Fruit fly (Drosophila melanogaster) whole organism, embryonic: ENCODE results near the gene CG18302.

Source experiments
- CG11398 ChIP-seq: fragments of 200-800 bp; sonication (Bioruptor generic); optimal IDR thresholded peaks from 2 replicates; lab custom pipeline; 2016; ENCODE audit warnings: missing biosample characterization, missing genetic modification characterization
- CG11696 ChIP-seq: fragments of 200-800 bp; sonication (Bioruptor generic); IDR thresholded peaks from 2 replicates; pipeline ENCODE4 v1.3.6; 2022; ENCODE audit warnings: missing biosample characterization, missing genetic modification characterization
- CG12659 ChIP-seq: fragments of 200-800 bp; sonication (Bioruptor generic); optimal IDR thresholded peaks from 3 replicates; lab custom pipeline; 2017; ENCODE audit warnings: mild to moderate bottlenecking, missing biosample characterization, missing genetic modification reagents, missing genetic modification characterization
- CG12744 ChIP-seq: fragments of 200-800 bp; sonication (Bioruptor generic); optimal IDR thresholded peaks from 2 replicates; lab custom pipeline; 2016; ENCODE audit warnings: missing biosample characterization, missing genetic modification characterization
- CG13123 ChIP-seq: fragments of 200-800 bp; sonication (Bioruptor generic); optimal IDR thresholded peaks from 2 replicates; lab custom pipeline; 2016; ENCODE audit warnings: missing biosample characterization, missing genetic modification characterization
- CG14965 ChIP-seq: fragments of 200-800 bp; sonication (Bioruptor generic); optimal IDR thresholded peaks from 2 replicates; lab custom pipeline; 2016; ENCODE audit warnings: missing biosample characterization, missing genetic modification characterization, borderline replicate concordance
- CG15269 ChIP-seq: fragments of 200-800 bp; sonication (Bioruptor generic); optimal IDR thresholded peaks from 2 replicates; lab custom pipeline; 2018; ENCODE audit warnings: missing biosample characterization, mild to moderate bottlenecking, missing genetic modification characterization, moderate library complexity
- CG1529 ChIP-seq: fragments of 200-800 bp; sonication (Bioruptor generic); optimal IDR thresholded peaks from 3 replicates; lab custom pipeline; 2018; ENCODE audit warnings: missing biosample characterization, missing genetic modification characterization
- CG1603 ChIP-seq: fragments of 200-800 bp; sonication (Bioruptor generic); optimal IDR thresholded peaks from 2 replicates; lab custom pipeline; 2019; ENCODE audit warnings: missing biosample characterization, mild to moderate bottlenecking, missing genetic modification characterization, moderate library complexity
- CG18619 ChIP-seq: fragments of 200-800 bp; sonication (Bioruptor generic); optimal IDR thresholded peaks from 3 replicates; lab custom pipeline; 2017; ENCODE audit warnings: missing biosample characterization, mild to moderate bottlenecking, missing genetic modification characterization
- CG2120 ChIP-seq: fragments of 200-800 bp; sonication (Bioruptor generic); optimal IDR thresholded peaks from 3 replicates; lab custom pipeline; 2016; ENCODE audit warnings: missing biosample characterization, missing genetic modification characterization
- CG3407 ChIP-seq: fragments of 200-800 bp; sonication (Bioruptor generic); optimal IDR thresholded peaks from 2 replicates; lab custom pipeline; 2018; ENCODE audit warnings: missing biosample characterization, mild to moderate bottlenecking, missing genetic modification characterization
- CG34224 ChIP-seq: fragments of 200-800 bp; sonication (Bioruptor generic); IDR thresholded peaks from 3 replicates; pipeline ENCODE4 v1.3.6; 2022; ENCODE audit warnings: missing biosample characterization, missing genetic modification characterization; ENCODE audit not compliant: partially characterized antibody
- CG34376 ChIP-seq: fragments of 200-800 bp; sonication (Bioruptor generic); optimal IDR thresholded peaks from 2 replicates; lab custom pipeline; 2018; ENCODE audit warnings: missing biosample characterization, mild to moderate bottlenecking, missing genetic modification characterization
- CG3847 ChIP-seq: fragments of 200-800 bp; sonication (Bioruptor generic); IDR thresholded peaks from 2 replicates; pipeline ENCODE4 v1.3.6; 2022; ENCODE audit warnings: missing biosample characterization, missing genetic modification characterization
- CG4854 ChIP-seq: fragments of 200-800 bp; sonication (Bioruptor generic); optimal IDR thresholded peaks from 2 replicates; lab custom pipeline; 2016; ENCODE audit warnings: missing biosample characterization, missing genetic modification characterization, inconsistent platforms
- CG5245 ChIP-seq: fragments of 200-800 bp; sonication (Bioruptor generic); optimal IDR thresholded peaks from 3 replicates; lab custom pipeline; 2016; ENCODE audit warnings: missing biosample characterization, missing genetic modification characterization
- CG7271 ChIP-seq: fragments of 200-800 bp; sonication (Bioruptor generic); optimal IDR thresholded peaks from 2 replicates; lab custom pipeline; 2018; ENCODE audit warnings: missing biosample characterization, mild to moderate bottlenecking, missing genetic modification characterization, moderate library complexity
- CG7987 ChIP-seq: fragments of 200-800 bp; sonication (Bioruptor generic); optimal IDR thresholded peaks from 2 replicates; lab custom pipeline; 2018; ENCODE audit warnings: missing biosample characterization, mild to moderate bottlenecking, missing genetic modification characterization, moderate library complexity
- CHES-1-like ChIP-seq: fragments of 200-800 bp; sonication (Bioruptor generic); optimal IDR thresholded peaks from 2 replicates; lab custom pipeline; 2016; ENCODE audit warnings: missing biosample characterization, missing genetic modification characterization
- CrebB ChIP-seq: fragments of 200-800 bp; sonication (Bioruptor generic); optimal IDR thresholded peaks from 3 replicates; lab custom pipeline; 2018; ENCODE audit warnings: missing biosample characterization, mild to moderate bottlenecking, missing genetic modification characterization
- Dek ChIP-seq: fragments of 200-800 bp; sonication (Bioruptor generic); optimal IDR thresholded peaks from 3 replicates; lab custom pipeline; 2019; ENCODE audit warnings: missing biosample characterization, mild to moderate bottlenecking, missing genetic modification characterization, moderate library complexity
- Ets97D ChIP-seq: fragments of 200-800 bp; sonication (Bioruptor generic); optimal IDR thresholded peaks from 3 replicates; lab custom pipeline; 2016; ENCODE audit warnings: missing biosample characterization, missing genetic modification characterization
- Hsf ChIP-seq: fragments of 200-800 bp; sonication (Bioruptor generic); optimal IDR thresholded peaks from 3 replicates; lab custom pipeline; 2016; ENCODE audit warnings: missing biosample characterization, missing genetic modification characterization
- MTF-1 ChIP-seq: fragments of 200-800 bp; sonication (Bioruptor generic); optimal IDR thresholded peaks from 2 replicates; lab custom pipeline; 2018; ENCODE audit warnings: missing biosample characterization, mild to moderate bottlenecking, missing genetic modification characterization, borderline replicate concordance
- Mes4 ChIP-seq: fragments of 200-800 bp; sonication (Bioruptor generic); optimal IDR thresholded peaks from 2 replicates; lab custom pipeline; 2016; ENCODE audit warnings: missing biosample characterization, missing genetic modification characterization
- Nf-YA ChIP-seq: fragments of 200-800 bp; sonication (Bioruptor generic); IDR thresholded peaks from 2 replicates; pipeline ENCODE4 v1.3.6; 2022; ENCODE audit warnings: missing biosample characterization, missing genetic modification characterization
- Scr ChIP-seq: fragments of 200-800 bp; sonication (Bioruptor generic); IDR thresholded peaks from 2 replicates; pipeline ENCODE4 v1.3.6; 2022; ENCODE audit warnings: missing biosample characterization, missing genetic modification characterization; ENCODE audit not compliant: partially characterized antibody
- Side ChIP-seq: fragments of 200-800 bp; sonication (Bioruptor generic); optimal IDR thresholded peaks from 2 replicates; lab custom pipeline; 2016; ENCODE audit warnings: missing biosample characterization, missing genetic modification characterization
- Sin3A ChIP-seq: fragments of >200 bp; optimal IDR thresholded peaks from 2 replicates; lab custom pipeline; 2018
- Vsx1 ChIP-seq: fragments of 200-800 bp; sonication (Bioruptor generic); optimal IDR thresholded peaks from 2 replicates; lab custom pipeline; 2017; ENCODE audit warnings: missing biosample characterization, mild to moderate bottlenecking, missing genetic modification characterization, missing genetic modification reagents
- Xrp1 ChIP-seq: fragments of 200-800 bp; sonication (Bioruptor generic); IDR thresholded peaks from 2 replicates; pipeline ENCODE4 v1.3.6; 2022; ENCODE audit warnings: missing biosample characterization, missing genetic modification characterization
- cato ChIP-seq: fragments of 200-800 bp; sonication (Bioruptor generic); optimal IDR thresholded peaks from 2 replicates; lab custom pipeline; 2016; ENCODE audit warnings: missing biosample characterization, missing genetic modification characterization, borderline replicate concordance
- gcm ChIP-seq: fragments of 200-800 bp; sonication (Bioruptor generic); optimal IDR thresholded peaks from 2 replicates; lab custom pipeline; 2019; ENCODE audit warnings: missing biosample characterization, mild to moderate bottlenecking, missing genetic modification characterization, moderate library complexity
- gcm2 ChIP-seq: fragments of 200-800 bp; sonication (Bioruptor generic); optimal IDR thresholded peaks from 2 replicates; lab custom pipeline; 2016; ENCODE audit warnings: missing biosample characterization, missing genetic modification characterization
- gem ChIP-seq: fragments of 200-800 bp; sonication (Bioruptor generic); optimal IDR thresholded peaks from 2 replicates; lab custom pipeline; 2019; ENCODE audit warnings: missing biosample characterization, mild to moderate bottlenecking, missing genetic modification characterization, moderate library complexity
- h ChIP-seq: fragments of >200 bp; optimal IDR thresholded peaks from 2 replicates; lab custom pipeline; 2017
- jigr1 ChIP-seq: fragments of 200-800 bp; sonication (Bioruptor generic); IDR thresholded peaks from 3 replicates; pipeline ENCODE4 v1.3.6; 2022; ENCODE audit warnings: missing biosample characterization, missing genetic modification characterization
- nerfin-1 ChIP-seq: fragments of 200-800 bp; sonication (Bioruptor generic); optimal IDR thresholded peaks from 3 replicates; lab custom pipeline; 2019; ENCODE audit warnings: missing biosample characterization, mild to moderate bottlenecking, missing genetic modification characterization, moderate library complexity
- odd ChIP-seq: fragments of 200-800 bp; sonication (Bioruptor generic); optimal IDR thresholded peaks from 2 replicates; lab custom pipeline; 2017; ENCODE audit warnings: missing biosample characterization, mild to moderate bottlenecking, missing genetic modification characterization
- pan ChIP-seq, 4 experiments: fragments of >200 bp in 3 of 4; fragments of 200-800 bp in 1 of 4; sonication (Bioruptor generic) in 1 of 4; optimal IDR thresholded peaks in 3 of 4; IDR thresholded peaks in 1 of 4; 2 replicates each; pipeline versions ENCODE4 v1.3.6 to Lab custom; 2017 to 2022; ENCODE audit warnings: missing biosample characterization in 2 of 4, missing genetic modification characterization in 2 of 4, mixed read lengths in 1 of 4
- pb ChIP-seq: fragments of 200-800 bp; sonication (Bioruptor generic); optimal IDR thresholded peaks from 3 replicates; lab custom pipeline; 2016; ENCODE audit warnings: missing biosample characterization, missing genetic modification characterization
- repo ChIP-seq: fragments of 200-800 bp; sonication (Bioruptor generic); optimal IDR thresholded peaks from 2 replicates; lab custom pipeline; 2016; ENCODE audit warnings: missing biosample characterization, missing genetic modification characterization
- run ChIP-seq: fragments of 200-800 bp; sonication (Bioruptor generic); optimal IDR thresholded peaks from 3 replicates; lab custom pipeline; 2018; ENCODE audit warnings: missing biosample characterization, mild to moderate bottlenecking, missing genetic modification characterization
- salm ChIP-seq: fragments of 200-800 bp; sonication (Bioruptor generic); optimal IDR thresholded peaks from 2 replicates; lab custom pipeline; 2018; ENCODE audit warnings: missing biosample characterization, mild to moderate bottlenecking, missing genetic modification characterization
- schlank ChIP-seq: fragments of 200-800 bp; sonication (Bioruptor generic); optimal IDR thresholded peaks from 2 replicates; lab custom pipeline; 2018; ENCODE audit warnings: missing biosample characterization, mild to moderate bottlenecking, missing genetic modification characterization
- sens ChIP-seq: fragments of 200-800 bp; sonication (Bioruptor generic); peaks from one replicate; lab custom pipeline; 2016; ENCODE audit warnings: missing biosample characterization, missing genetic modification characterization
- tio ChIP-seq: fragments of 200-800 bp; sonication (Bioruptor generic); optimal IDR thresholded peaks from 2 replicates; lab custom pipeline; 2017; ENCODE audit warnings: missing biosample characterization, missing genetic modification characterization, inconsistent platforms
- tll ChIP-seq, 2 experiments: fragments of 200-800 bp in 1 of 2; fragments of >200 bp in 1 of 2; sonication (Bioruptor generic) in 1 of 2; optimal IDR thresholded peaks; 2 replicates each; lab custom pipeline; 2017 to 2019; ENCODE audit warnings: missing biosample characterization in 2 of 2, missing genetic modification characterization in 2 of 2, mild to moderate bottlenecking in 1 of 2, moderate library complexity in 1 of 2
- unpg ChIP-seq: fragments of 200-800 bp; sonication (Bioruptor generic); optimal IDR thresholded peaks from 3 replicates; lab custom pipeline; 2018; ENCODE audit warnings: missing biosample characterization, mild to moderate bottlenecking, missing genetic modification characterization, moderate library complexity
- vnd ChIP-seq: fragments of 200-800 bp; sonication (Bioruptor generic); IDR thresholded peaks from 3 replicates; pipeline ENCODE4 v1.3.6; 2022; ENCODE audit warnings: missing biosample characterization, missing genetic modification characterization; ENCODE audit not compliant: partially characterized antibody

The CG18302 gene

DNA sequence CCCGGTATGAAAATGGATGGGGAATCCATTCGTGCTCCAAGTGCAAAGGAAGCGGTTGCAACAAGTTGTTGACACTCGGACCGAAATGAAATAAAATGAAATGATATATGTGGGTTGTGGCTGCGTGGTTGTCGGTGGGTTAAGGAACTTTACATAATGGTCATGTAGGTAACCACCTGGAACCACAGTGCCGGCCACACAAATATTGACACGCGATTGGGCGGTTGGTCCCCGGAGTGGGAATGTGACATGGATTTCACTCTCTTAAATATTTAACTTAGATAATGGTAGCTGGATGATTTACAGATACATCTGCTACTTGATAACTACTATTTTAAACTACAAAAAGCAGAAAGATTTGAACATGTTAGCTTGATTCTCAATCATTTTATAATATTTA, 29.2 kb upstream of the CG18302 start (continued):
- no peak for TF ChIP-seq CG11398 (GFP tag; lab: Kevin White, UChicago)
- TF ChIP-seq tio = no peak
- no peak for TF ChIP-seq run (tag; lab: Kevin White, UChicago)
- TF ChIP-seq MTF-1 (GFP tag; lab: Kevin White, UChicago) = peak; percentile 65
- no peak for TF ChIP-seq jigr1 (GFP tag; lab: Robert Waterston, UW)
- no peak for TF ChIP-seq CG12659 (GFP tag; lab: Kevin White, UChicago)
- TF ChIP-seq pb = no peak
- no peak for TF ChIP-seq CG34224 (GFP tag; lab: Robert Waterston, UW)
- TF ChIP-seq tll (GFP tag; optimal IDR thresholded peaks at IDR 0.05; lab: Kevin White, UChicago) = no peak
- TF ChIP-seq pan (optimal IDR thresholded peaks at IDR 0.05; lab: Kevin White, UChicago) = no peak
- no peak for TF ChIP-seq pan (GFP tag; optimal IDR thresholded peaks at IDR 0.05 in 1 of 2, IDR thresholded peaks at IDR 0.05 in 1 of 2)
- no peak for TF ChIP-seq Mes4 (GFP tag; lab: Kevin White, UChicago)
- TF ChIP-seq Xrp1 (GFP tag; lab: Robert Waterston, UW) = peak; percentile 72
- no peak for TF ChIP-seq CG7271 (tag; lab: Kevin White, UChicago)
- no peak for TF ChIP-seq repo (GFP tag; lab: Kevin White, UChicago)
- TF ChIP-seq sens (GFP tag; lab: Kevin White, UChicago) = peak; percentile 68
- no peak for TF ChIP-seq salm (tag; lab: Kevin White, UChicago)
- TF ChIP-seq cato = no peak
- no peak for TF ChIP-seq CG12744 (GFP tag; lab: Kevin White, UChicago)
- TF ChIP-seq h = no peak
- TF ChIP-seq nerfin-1 (tag; lab: Kevin White, UChicago) = peak; percentile 39
- peak; percentile 34 for TF ChIP-seq unpg (GFP tag; lab: Kevin White, UChicago)
- TF ChIP-seq Sin3A (lab: Kevin White, UChicago) = no peak
- no peak for TF ChIP-seq CG2120 (GFP tag; lab: Kevin White, UChicago)
- TF ChIP-seq CG1603 (tag; lab: Kevin White, UChicago) = peak; percentile 40
- TF ChIP-seq CG14965 = no peak
- TF ChIP-seq CG4854 = no peak
- TF ChIP-seq CHES-1-like = no peak
- TF ChIP-seq CG7987 (GFP tag; lab: Kevin White, UChicago) = peak; percentile 32
- peak; percentile 19 for TF ChIP-seq Hsf (GFP tag; lab: Kevin White, UChicago)
- TF ChIP-seq CG34376 (GFP tag; lab: Kevin White, UChicago) = no peak
- TF ChIP-seq Nf-YA = no peak
- TF ChIP-seq gem = no peak
- TF ChIP-seq schlank = no peak
- TF ChIP-seq CrebB (tag; lab: Kevin White, UChicago) = no peak
- peak; percentile 8 for TF ChIP-seq gcm
- peak; percentile 71 for TF ChIP-seq CG11696 (GFP tag; lab: Robert Waterston, UW)
- TF ChIP-seq CG1529 = peak; percentile 8
- peak; percentile 29 for TF ChIP-seq odd
- no peak for TF ChIP-seq Dek (tag; lab: Kevin White, UChicago)
- TF ChIP-seq CG18619 (GFP tag; lab: Kevin White, UChicago) = no peak
- TF ChIP-seq CG3847 (GFP tag; lab: Robert Waterston, UW) = no peak
- TF ChIP-seq Side = peak; percentile 21
- peak; percentile 24 for TF ChIP-seq Vsx1 (GFP tag; lab: Kevin White, UChicago)
- no peak for TF ChIP-seq CG15269 (tag; lab: Kevin White, UChicago)
- TF ChIP-seq vnd (GFP tag; lab: Robert Waterston, UW) = no peak
- no peak for TF ChIP-seq CG13123
- no peak for TF ChIP-seq gcm2 (GFP tag; lab: Kevin White, UChicago)
- no peak for TF ChIP-seq Ets97D (GFP tag; lab: Kevin White, UChicago)
- TF ChIP-seq Scr (GFP tag; lab: Robert Waterston, UW) = no peak
- TF ChIP-seq CG5245 = no peak
- peak; percentile 48 for TF ChIP-seq CG3407 (GFP tag; lab: Kevin White, UChicago)
